Worm (Caenorhabditis elegans): ENCODE results near the gene C50E3.6.

The C50E3.6 gene

DNA sequence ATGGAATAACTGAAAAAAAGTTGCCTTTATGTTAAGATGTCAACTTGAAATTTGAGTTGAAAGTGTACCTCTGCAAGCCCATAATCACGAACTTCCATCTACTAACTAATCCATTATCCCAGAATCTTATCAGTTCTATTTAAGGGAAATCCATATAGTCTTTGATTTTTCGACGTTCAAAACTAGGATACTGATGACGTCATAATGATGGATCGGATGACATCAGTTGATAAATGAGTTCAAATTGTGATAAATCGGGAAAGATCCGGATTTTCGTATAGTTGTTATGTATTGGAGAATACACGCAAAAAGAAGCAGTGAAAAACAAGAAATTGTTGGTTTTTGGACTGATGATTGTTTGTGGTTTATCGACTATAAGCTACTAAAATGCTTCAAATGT lies 46.6 kb downstream of the C50E3.6 start:
- TF ChIP-seq lin-54 (GFP tag; optimal IDR thresholded peaks at IDR 0.05) (no peak), F49E8.2 (tag; optimal IDR thresholded peaks at IDR 0.05; ENCODE audit: insufficient read depth) (no peak), ama-1 (optimal IDR thresholded peaks at IDR 0.05) (no peak), ama-1 (GFP tag; optimal IDR thresholded peaks at IDR 0.05) (no peak), C06A6.2 (GFP tag; conservative IDR thresholded peaks at IDR 0.05) (no peak), sptf-2 (GFP tag; optimal IDR thresholded peaks at IDR 0.05) (no peak), hrde-1 (tag; optimal IDR thresholded peaks at IDR 0.05; ENCODE audit: borderline replicate concordance) (no peak), snpc-1.3 (tag; optimal IDR thresholded peaks at IDR 0.05; ENCODE audit: insufficient read depth) (no peak), xnd-1 (tag; optimal IDR thresholded peaks at IDR 0.05) (no peak), akir-1 (GFP tag; optimal IDR thresholded peaks at IDR 0.05) (no peak), Y56A3A.18 (GFP tag; IDR thresholded peaks at IDR 0.05) (no peak), sea-2 (GFP tag; IDR thresholded peaks at IDR 0.05) (no peak), B0261.1 (tag; optimal IDR thresholded peaks at IDR 0.05) (no peak), attf-3 (GFP tag; conservative IDR thresholded peaks at IDR 0.05) (no peak), madf-3 (GFP tag; IDR thresholded peaks at IDR 0.05) (no peak), zfh-2 (GFP tag; conservative IDR thresholded peaks at IDR 0.05) (no peak), dpff-1 (tag; optimal IDR thresholded peaks at IDR 0.05) (no peak), lin-35 (GFP tag; optimal IDR thresholded peaks at IDR 0.05) (no peak)

DNA sequence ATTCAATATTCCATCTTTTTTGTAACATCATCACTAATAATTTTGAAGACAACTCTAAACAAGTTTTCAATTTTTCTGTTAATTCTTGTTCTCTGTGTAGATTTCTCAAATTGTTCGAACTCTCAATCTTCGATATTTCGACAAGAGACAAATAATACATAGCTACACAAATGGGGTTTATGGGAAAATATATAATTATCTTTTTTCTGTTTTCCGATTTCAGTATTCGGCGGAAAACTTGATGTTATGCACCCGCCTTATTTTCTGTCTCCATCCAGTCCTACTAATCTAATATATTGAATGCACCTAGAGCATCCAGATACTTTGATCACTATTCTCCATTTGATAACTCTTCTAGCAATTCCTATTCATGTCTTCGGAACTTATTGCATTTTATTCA lies 51.3 kb downstream of the C50E3.6 start, which contains the start of gene srh-268:
srh-268 (plus strand) TSS at position 301 of the 400 bp plus-strand sequence.
- no peak for TF ChIP-seq lin-26 (GFP tag; IDR thresholded peaks at IDR 0.05)
- no peak for TF ChIP-seq ceh-79 (tag; optimal IDR thresholded peaks at IDR 0.05)
- TF ChIP-seq nhr-120 (GFP tag; IDR thresholded peaks at IDR 0.05), result no peak
- TF ChIP-seq snpc-1.1 (tag; optimal IDR thresholded peaks at IDR 0.05; ENCODE audit: insufficient read depth), result no peak
- no peak for TF ChIP-seq snpc-1.3 (tag; optimal IDR thresholded peaks at IDR 0.05; ENCODE audit: insufficient read depth)
- TF ChIP-seq xnd-1 (tag; optimal IDR thresholded peaks at IDR 0.05), result no peak
- TF ChIP-seq madf-8 (GFP tag; conservative IDR thresholded peaks at IDR 0.05), result no peak
- no peak for TF ChIP-seq ceh-40 (GFP tag; IDR thresholded peaks at IDR 0.05)
- no peak for TF ChIP-seq Y67H2A.10 (GFP tag; conservative IDR thresholded peaks at IDR 0.05)
- TF ChIP-seq madf-3 (GFP tag; IDR thresholded peaks at IDR 0.05), result no peak
- TF ChIP-seq let-526 (GFP tag; IDR thresholded peaks at IDR 0.05), result no peak
- no peak for TF ChIP-seq akir-1 (GFP tag; optimal IDR thresholded peaks at IDR 0.05)
- no peak for TF ChIP-seq lir-1 (GFP tag; conservative IDR thresholded peaks at IDR 0.05)
- no peak for TF ChIP-seq sdz-38 (tag; optimal IDR thresholded peaks at IDR 0.05)
- no peak for TF ChIP-seq ZK185.1 (tag; optimal IDR thresholded peaks at IDR 0.05; ENCODE audit: poor library complexity, severe bottlenecking)
- TF ChIP-seq gei-17 (GFP tag; optimal IDR thresholded peaks at IDR 0.05), result no peak
- TF ChIP-seq atf-7 (tag; optimal IDR thresholded peaks at IDR 0.05), result no peak
- no peak for TF ChIP-seq T07F8.4 (tag; optimal IDR thresholded peaks at IDR 0.05)
- TF ChIP-seq F10E7.11 (tag; optimal IDR thresholded peaks at IDR 0.05), result no peak
- no peak for TF ChIP-seq unc-62 (GFP tag; optimal IDR thresholded peaks at IDR 0.05)

Measured in whole organism, young adult.